Worm (Caenorhabditis elegans) whole organism, L1 larva: Measurements from ENCODE around the gene F22F1.2.

Experiments
- C04F5.9 ChIP-seq: sonication (generic microtip); optimal IDR thresholded peaks from 2 replicates; lab custom pipeline; 2016; ENCODE audit warnings: missing genetic modification characterization, missing compliant biosample characterization
- C16A3.4 ChIP-seq: fragments of 150-350 bp; optimal IDR thresholded peaks from 2 replicates; lab custom pipeline; 2014; ENCODE audit warnings: missing biosample characterization, missing genetic modification characterization
- C34B4.2 ChIP-seq: sonication (generic microtip); optimal IDR thresholded peaks from 2 replicates; lab custom pipeline; 2017; ENCODE audit warnings: mild to moderate bottlenecking, missing genetic modification characterization, missing compliant biosample characterization
- F16B12.6 ChIP-seq: fragments of 150-350 bp; optimal IDR thresholded peaks from 2 replicates; lab custom pipeline; 2014; ENCODE audit warnings: missing biosample characterization, missing genetic modification characterization
- Y116A8C.19 ChIP-seq: sonication (generic microtip); optimal IDR thresholded peaks from 2 replicates; lab custom pipeline; 2016; ENCODE audit warnings: missing compliant biosample characterization, missing genetic modification characterization, borderline replicate concordance
- aha-1 ChIP-seq: fragments of 150-350 bp; optimal IDR thresholded peaks from 2 replicates; lab custom pipeline; 2014; ENCODE audit warnings: missing biosample characterization, missing genetic modification characterization
- aly-2 ChIP-seq: fragments of 150-350 bp; optimal IDR thresholded peaks from 2 replicates; lab custom pipeline; 2014; ENCODE audit warnings: missing biosample characterization, missing genetic modification characterization
- ceh-82 ChIP-seq, 3 experiments: fragments of 150-350 bp in 1 of 3; sonication (generic microtip) in 2 of 3; optimal IDR thresholded peaks; 2 replicates each; lab custom pipeline; 2014 to 2017; ENCODE audit warnings: missing biosample characterization in 3 of 3, missing genetic modification characterization in 3 of 3
- dpl-1 ChIP-seq, 3 experiments: fragments of 150-350 bp in 2 of 3; sonication (generic microtip) in 1 of 3; optimal IDR thresholded peaks; 2 replicates each; lab custom pipeline; 2014 to 2017; ENCODE audit warnings: missing biosample characterization in 3 of 3, missing genetic modification characterization in 3 of 3, missing genetic modification reagents in 3 of 3
- dsc-1 ChIP-seq: sonication (generic microtip); optimal IDR thresholded peaks from 2 replicates; lab custom pipeline; 2016; ENCODE audit warnings: mild to moderate bottlenecking, missing genetic modification characterization, missing compliant biosample characterization
- efl-3 ChIP-seq: fragments of 200-800 bp; sonication (Bioruptor generic); optimal IDR thresholded peaks from 2 replicates; lab custom pipeline; 2018; ENCODE audit warnings: mild to moderate bottlenecking, missing genetic modification characterization, missing compliant biosample characterization
- egl-27 ChIP-seq, 2 experiments: fragments of 150-350 bp in 1 of 2; sonication (generic microtip); optimal IDR thresholded peaks; 3 replicates each; lab custom pipeline; 2017 to 2018; ENCODE audit warnings: missing biosample characterization in 2 of 2, missing genetic modification characterization in 2 of 2, missing genetic modification reagents in 2 of 2
- elt-2 ChIP-seq: sonication (generic microtip); optimal IDR thresholded peaks from 2 replicates; lab custom pipeline; 2016; ENCODE audit warnings: missing genetic modification characterization, mild to moderate bottlenecking, inconsistent platforms, missing compliant biosample characterization, missing genetic modification reagents
- elt-3 ChIP-seq, 6 experiments: fragments of 150-350 bp in 1 of 6; sonication (generic microtip); optimal IDR thresholded peaks; 2 replicates each; lab custom pipeline; 2017 to 2018; ENCODE audit warnings: missing biosample characterization in 6 of 6, missing genetic modification characterization in 6 of 6, inconsistent platforms in 1 of 6
- ets-5 ChIP-seq: fragments of 200-800 bp; sonication (Bioruptor generic); IDR thresholded peaks from 2 replicates; pipeline ENCODE4 v1.3.6; 2022; ENCODE audit warnings: missing genetic modification characterization, missing compliant biosample characterization
- fkh-10 ChIP-seq: sonication (generic microtip); optimal IDR thresholded peaks from 2 replicates; lab custom pipeline; 2017; ENCODE audit warnings: missing biosample characterization, missing genetic modification reagents, missing genetic modification characterization
- fkh-4 ChIP-seq: sonication (generic microtip); optimal IDR thresholded peaks from 2 replicates; lab custom pipeline; 2016; ENCODE audit warnings: missing compliant biosample characterization, missing genetic modification characterization, borderline replicate concordance
- fos-1 ChIP-seq: fragments of 150-350 bp; optimal IDR thresholded peaks from 2 replicates; lab custom pipeline; 2014; ENCODE audit warnings: missing biosample characterization, missing genetic modification characterization
- grh-1 ChIP-seq: fragments of 200-800 bp; sonication (Bioruptor generic); IDR thresholded peaks from 2 replicates; pipeline ENCODE4 v1.3.6; 2022; ENCODE audit warnings: missing genetic modification reagents, missing genetic modification characterization, missing compliant biosample characterization
- hpl-2 ChIP-seq: fragments of 150-350 bp; optimal IDR thresholded peaks from 2 replicates; lab custom pipeline; 2014; ENCODE audit warnings: missing biosample characterization, missing genetic modification reagents, missing genetic modification characterization
- isw-1 ChIP-seq: fragments of 200-800 bp; sonication (Bioruptor generic); IDR thresholded peaks from 2 replicates; pipeline ENCODE4 v1.3.6; 2022; ENCODE audit warnings: missing genetic modification characterization, missing compliant biosample characterization
- jun-1 ChIP-seq: fragments of 150-350 bp; optimal IDR thresholded peaks from 2 replicates; lab custom pipeline; 2014; ENCODE audit warnings: missing biosample characterization, missing genetic modification reagents, missing genetic modification characterization
- lin-15B ChIP-seq: fragments of 150-350 bp; sonication (generic microtip); optimal IDR thresholded peaks from 3 replicates; lab custom pipeline; 2014; ENCODE audit warnings: missing biosample characterization, missing genetic modification characterization
- lin-39 ChIP-seq: fragments of 150-350 bp; optimal IDR thresholded peaks from 2 replicates; lab custom pipeline; 2014; ENCODE audit warnings: missing biosample characterization, missing genetic modification reagents, missing genetic modification characterization
- lir-3 ChIP-seq: sonication (generic microtip); optimal IDR thresholded peaks from 2 replicates; lab custom pipeline; 2016; ENCODE audit warnings: mild to moderate bottlenecking, missing genetic modification characterization, moderate library complexity, missing compliant biosample characterization; ENCODE audit not compliant: poor library complexity
- lsy-2 ChIP-seq, 2 experiments: fragments of 150-350 bp; optimal IDR thresholded peaks; 2 replicates each; lab custom pipeline; 2014; ENCODE audit warnings: missing biosample characterization in 2 of 2, missing genetic modification characterization in 2 of 2
- mab-9 ChIP-seq: fragments of 200-800 bp; sonication (Bioruptor generic); IDR thresholded peaks from 2 replicates; pipeline ENCODE4 v1.3.6; 2022; ENCODE audit warnings: missing genetic modification reagents, missing genetic modification characterization, missing compliant biosample characterization
- mdl-1 ChIP-seq, 2 experiments: fragments of 150-350 bp; optimal IDR thresholded peaks; 2 replicates each; lab custom pipeline; 2014 to 2017; ENCODE audit warnings: missing biosample characterization in 2 of 2, missing genetic modification characterization in 2 of 2, inconsistent platforms in 1 of 2
- mep-1 ChIP-seq: fragments of 150-350 bp; optimal IDR thresholded peaks from 2 replicates; lab custom pipeline; 2014; ENCODE audit warnings: missing biosample characterization, missing genetic modification characterization
- nhr-11 ChIP-seq: fragments of 150-350 bp; optimal IDR thresholded peaks from 2 replicates; lab custom pipeline; 2014; ENCODE audit warnings: missing biosample characterization, missing genetic modification characterization
- nhr-12 ChIP-seq: sonication (generic microtip); optimal IDR thresholded peaks from 2 replicates; lab custom pipeline; 2017; ENCODE audit warnings: missing biosample characterization, missing genetic modification characterization
- nhr-19 ChIP-seq: fragments of 200-800 bp; sonication (Bioruptor generic); conservative IDR thresholded peaks from 2 replicates; pipeline ENCODE4 v1.3.6; 2022; ENCODE audit warnings: missing genetic modification characterization, missing compliant biosample characterization
- nhr-20 ChIP-seq: sonication (generic microtip); optimal IDR thresholded peaks from 2 replicates; lab custom pipeline; 2016; ENCODE audit warnings: mild to moderate bottlenecking, missing genetic modification characterization, missing compliant biosample characterization
- nhr-237 ChIP-seq: fragments of 150-350 bp; optimal IDR thresholded peaks from 2 replicates; lab custom pipeline; 2014; ENCODE audit warnings: missing biosample characterization, missing genetic modification characterization
- nhr-76 ChIP-seq: sonication (generic microtip); optimal IDR thresholded peaks from 2 replicates; lab custom pipeline; 2017; ENCODE audit warnings: missing biosample characterization, missing genetic modification characterization
- nhr-77 ChIP-seq: fragments of 150-350 bp; optimal IDR thresholded peaks from 2 replicates; lab custom pipeline; 2014; ENCODE audit warnings: missing biosample characterization, missing genetic modification characterization
- nhr-84 ChIP-seq: sonication (generic microtip); optimal IDR thresholded peaks from 2 replicates; lab custom pipeline; 2017; ENCODE audit warnings: missing biosample characterization, missing genetic modification characterization
- nhr-90 ChIP-seq: sonication (generic microtip); optimal IDR thresholded peaks from 2 replicates; lab custom pipeline; 2016; ENCODE audit warnings: mild to moderate bottlenecking, missing genetic modification characterization, missing compliant biosample characterization; ENCODE audit not compliant: poor library complexity
- pax-3 ChIP-seq: fragments of 200-800 bp; sonication (Bioruptor generic); optimal IDR thresholded peaks from 2 replicates; lab custom pipeline; 2018; ENCODE audit warnings: mild to moderate bottlenecking, missing genetic modification characterization, moderate library complexity, missing compliant biosample characterization
- pqm-1 ChIP-seq: sonication (generic microtip); optimal IDR thresholded peaks from 3 replicates; lab custom pipeline; 2017; ENCODE audit warnings: missing biosample characterization, missing genetic modification characterization
- rnt-1 ChIP-seq: sonication (generic microtip); optimal IDR thresholded peaks from 2 replicates; lab custom pipeline; 2016; ENCODE audit warnings: mild to moderate bottlenecking, missing genetic modification characterization, moderate library complexity, missing compliant biosample characterization
- snpc-4 ChIP-seq: fragments of 150-350 bp; optimal IDR thresholded peaks from 2 replicates; lab custom pipeline; 2014; ENCODE audit warnings: missing biosample characterization, missing genetic modification characterization
- snu-23 ChIP-seq: sonication (generic microtip); optimal IDR thresholded peaks from 2 replicates; lab custom pipeline; 2016; ENCODE audit warnings: missing genetic modification characterization, missing compliant biosample characterization
- sox-4 ChIP-seq: sonication (generic microtip); optimal IDR thresholded peaks from 2 replicates; lab custom pipeline; 2016; ENCODE audit warnings: missing genetic modification characterization, missing compliant biosample characterization
- swsn-7 ChIP-seq: sonication (generic microtip); optimal IDR thresholded peaks from 2 replicates; lab custom pipeline; 2016; ENCODE audit warnings: missing genetic modification characterization, missing compliant biosample characterization
- tbx-2 ChIP-seq: sonication (generic microtip); optimal IDR thresholded peaks from 2 replicates; lab custom pipeline; 2016; ENCODE audit warnings: missing genetic modification characterization, missing compliant biosample characterization
- tlp-1 ChIP-seq: fragments of 150-350 bp; optimal IDR thresholded peaks from 2 replicates; lab custom pipeline; 2014; ENCODE audit warnings: missing biosample characterization, missing genetic modification characterization
- unc-130 ChIP-seq: fragments of 150-350 bp; optimal IDR thresholded peaks from 2 replicates; lab custom pipeline; 2017; ENCODE audit warnings: missing biosample characterization, missing genetic modification characterization, inconsistent platforms
- unc-30 ChIP-seq: sonication (generic microtip); optimal IDR thresholded peaks from 2 replicates; lab custom pipeline; 2017; ENCODE audit warnings: missing biosample characterization, missing genetic modification characterization
- unc-62 ChIP-seq: fragments of 150-350 bp; optimal IDR thresholded peaks from 2 replicates; lab custom pipeline; 2014; ENCODE audit warnings: missing biosample characterization, missing genetic modification reagents, missing genetic modification characterization
- unc-86 ChIP-seq: sonication (generic microtip); optimal IDR thresholded peaks from 2 replicates; lab custom pipeline; 2016; ENCODE audit warnings: missing genetic modification characterization, missing compliant biosample characterization
- vab-15 ChIP-seq: sonication (generic microtip); optimal IDR thresholded peaks from 2 replicates; lab custom pipeline; 2017; ENCODE audit warnings: missing genotype, mild to moderate bottlenecking, missing genetic modification characterization, missing compliant biosample characterization
- xbp-1 ChIP-seq: sonication (generic microtip); optimal IDR thresholded peaks from 2 replicates; lab custom pipeline; 2016; ENCODE audit warnings: missing genetic modification characterization, missing compliant biosample characterization
- ztf-11 ChIP-seq, 2 experiments: sonication (generic microtip); optimal IDR thresholded peaks; 2 replicates each; lab custom pipeline; 2016 to 2017; ENCODE audit warnings: missing genetic modification characterization in 2 of 2, missing biosample characterization in 1 of 2, missing compliant biosample characterization in 1 of 2

The F22F1.2 gene

DNA sequence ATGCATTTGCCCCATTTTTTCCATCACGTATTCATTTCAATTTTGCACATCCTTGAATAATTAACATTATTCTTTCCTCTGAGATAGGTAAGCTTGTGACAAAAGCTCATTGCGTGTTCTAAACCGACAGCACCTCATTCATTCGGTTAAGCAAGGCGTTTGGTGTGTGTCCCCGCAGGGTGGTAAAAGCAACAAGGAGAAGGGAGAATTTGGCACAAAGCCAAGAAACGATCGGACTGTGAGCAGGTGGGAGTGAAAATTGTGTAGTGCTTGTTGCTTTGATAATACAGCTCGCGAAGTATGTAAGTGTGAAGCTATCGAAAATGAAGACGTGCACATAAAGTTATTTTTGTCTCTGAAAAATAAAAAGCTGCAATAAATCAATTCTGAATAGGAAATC lies 6.6 kb upstream of the F22F1.2 start (continued):
- TF ChIP-seq elt-2 (no peak), mep-1 (peak; percentile 23), tbx-2 (tag; lab: Kevin White, UChicago) (peak; percentile 55), tlp-1 (tag; lab: Kevin White, UChicago) (no peak), unc-30 (tag; lab: Kevin White, UChicago) (no peak), nhr-12 (tag; lab: Kevin White, UChicago) (no peak), nhr-77 (tag; lab: Kevin White, UChicago) (no peak), dsc-1 (peak; percentile 17), vab-15 (tag; lab: Kevin White, UChicago) (no peak), swsn-7 (tag; lab: Kevin White, UChicago) (peak; percentile 84), nhr-237 (tag; lab: Kevin White, UChicago) (no peak), unc-130 (no peak), unc-86 (tag; lab: Kevin White, UChicago) (peak; percentile 75), C16A3.4 (tag; lab: Kevin White, UChicago) (no peak), efl-3 (GFP tag; lab: Kevin White, UChicago) (no peak), aly-2 (tag; lab: Kevin White, UChicago) (no peak), rnt-1 (tag; lab: Kevin White, UChicago) (peak; percentile 61), nhr-84 (tag; lab: Kevin White, UChicago) (no peak), pqm-1 (no peak), grh-1 (no peak), lin-39 (no peak), hpl-2 (GFP tag; lab: Kevin White, UChicago) (no peak), C04F5.9 (tag; lab: Kevin White, UChicago) (no peak), ceh-82 (tag; optimal IDR thresholded peaks at IDR 0.05; lab: Kevin White, UChicago) (peak in 2 of 3 experiments; percentile 7 to 41), pax-3 (no peak), unc-62 (GFP tag; lab: Kevin White, UChicago) (no peak), nhr-11 (no peak), lin-15B (tag; lab: Kevin White, UChicago) (no peak), snu-23 (peak; percentile 26), C34B4.2 (tag; lab: Kevin White, UChicago) (no peak), Y116A8C.19 (no peak), nhr-76 (tag; lab: Kevin White, UChicago) (no peak), fos-1 (tag; lab: Kevin White, UChicago) (no peak), lsy-2 (tag; optimal IDR thresholded peaks at IDR 0.05; lab: Kevin White, UChicago) (peak in 1 of 2 experiments; percentile 16), fkh-4 (tag; lab: Kevin White, UChicago) (no peak), ets-5 (no peak), aha-1 (tag; lab: Kevin White, UChicago) (no peak), jun-1 (tag; lab: Kevin White, UChicago) (no peak), mab-9 (GFP tag; lab: Robert Waterston, UW) (no peak), egl-27 (tag; optimal IDR thresholded peaks at IDR 0.05; lab: Kevin White, UChicago) (no peak), mdl-1 (tag; optimal IDR thresholded peaks at IDR 0.05; lab: Kevin White, UChicago) (no peak), F16B12.6 (tag; lab: Kevin White, UChicago) (no peak), ztf-11 (tag; optimal IDR thresholded peaks at IDR 0.05; lab: Kevin White, UChicago) (peak in 1 of 2 experiments; percentile 91), elt-3 (tag; optimal IDR thresholded peaks at IDR 0.05; lab: Kevin White, UChicago) (no peak), nhr-90 (tag; lab: Kevin White, UChicago) (no peak), xbp-1 (peak; percentile 4), fkh-10 (GFP tag; lab: Kevin White, UChicago) (no peak), nhr-20 (tag; lab: Kevin White, UChicago) (no peak), sox-4 (no peak), isw-1 (GFP tag; lab: Robert Waterston, UW) (no peak), snpc-4 (tag; lab: Kevin White, UChicago) (no peak), lir-3 (no peak), dpl-1 (GFP tag; optimal IDR thresholded peaks at IDR 0.05; lab: Kevin White, UChicago) (no peak), nhr-19 (GFP tag; lab: Robert Waterston, UW) (no peak)
